Fruit fly (Drosophila melanogaster) whole organism, adult: Measurements from ENCODE around the gene CtsL4.

Experiments used
- CG11617 ChIP-seq: fragments of 200-800 bp; sonication (Bioruptor generic); optimal IDR thresholded peaks from 2 replicates; lab custom pipeline; 2017; ENCODE audit warnings: mild to moderate bottlenecking, missing biosample characterization, missing genetic modification reagents, missing genetic modification characterization
- CG12768 ChIP-seq: fragments of 200-800 bp; sonication (Bioruptor generic); optimal IDR thresholded peaks from 2 replicates; lab custom pipeline; 2017; ENCODE audit warnings: missing biosample characterization, missing genetic modification characterization, mild to moderate bottlenecking, moderate library complexity, missing genetic modification reagents
- CG14711 ChIP-seq: fragments of 200-800 bp; sonication (Bioruptor generic); optimal IDR thresholded peaks from 2 replicates; lab custom pipeline; 2018; ENCODE audit warnings: missing biosample characterization, mild to moderate bottlenecking, missing genetic modification characterization, moderate library complexity
- CG1620 ChIP-seq: fragments of 200-800 bp; sonication (Bioruptor generic); optimal IDR thresholded peaks from 2 replicates; lab custom pipeline; 2016; ENCODE audit warnings: missing biosample characterization, missing genetic modification characterization
- CG33017 ChIP-seq: fragments of 200-800 bp; sonication (Bioruptor generic); optimal IDR thresholded peaks from 2 replicates; lab custom pipeline; 2018; ENCODE audit warnings: missing biosample characterization, mild to moderate bottlenecking, missing genetic modification characterization, moderate library complexity
- CG5204 ChIP-seq: fragments of 200-800 bp; sonication (Bioruptor generic); optimal IDR thresholded peaks from 2 replicates; lab custom pipeline; 2016; ENCODE audit warnings: missing biosample characterization, missing genetic modification characterization
- CG7045 ChIP-seq: fragments of 200-800 bp; sonication (Bioruptor generic); optimal IDR thresholded peaks from 2 replicates; lab custom pipeline; 2017; ENCODE audit warnings: missing biosample characterization, mild to moderate bottlenecking, missing genetic modification characterization
- CG7101 ChIP-seq: fragments of 200-800 bp; sonication (Bioruptor generic); optimal IDR thresholded peaks from 2 replicates; lab custom pipeline; 2018; ENCODE audit warnings: missing biosample characterization, mild to moderate bottlenecking, missing genetic modification characterization, moderate library complexity
- Clk ChIP-seq: fragments of 200-800 bp; sonication (Bioruptor generic); optimal IDR thresholded peaks from 2 replicates; lab custom pipeline; 2017; ENCODE audit warnings: missing biosample characterization, missing genetic modification characterization
- Crg-1 ChIP-seq: fragments of 200-800 bp; sonication (Bioruptor generic); optimal IDR thresholded peaks from 2 replicates; lab custom pipeline; 2016; ENCODE audit warnings: missing biosample characterization, missing genetic modification characterization
- Hr96 ChIP-seq: fragments of 200-800 bp; sonication (Bioruptor generic); optimal IDR thresholded peaks from 2 replicates; lab custom pipeline; 2016; ENCODE audit warnings: missing biosample characterization, missing genetic modification characterization
- Mnt ChIP-seq: fragments of 200-800 bp; sonication (Bioruptor generic); optimal IDR thresholded peaks from 2 replicates; lab custom pipeline; 2016; ENCODE audit warnings: missing biosample characterization, mild to moderate bottlenecking, missing genetic modification characterization
- bab1 ChIP-seq: fragments of 200-800 bp; sonication (Bioruptor generic); optimal IDR thresholded peaks from 3 replicates; lab custom pipeline; 2019; ENCODE audit warnings: missing biosample characterization, mild to moderate bottlenecking, missing genetic modification characterization, moderate library complexity
- cic ChIP-seq: fragments of 200-800 bp; sonication (Bioruptor generic); optimal IDR thresholded peaks from 2 replicates; lab custom pipeline; 2017; ENCODE audit warnings: missing biosample characterization, mild to moderate bottlenecking, missing genetic modification characterization, moderate library complexity
- cnc ChIP-seq, 2 experiments: fragments of >200 bp; optimal IDR thresholded peaks; 2 replicates each; lab custom pipeline; 2017
- kay ChIP-seq: fragments of 200-800 bp; sonication (Bioruptor generic); peaks from one replicate; lab custom pipeline; 2016; ENCODE audit warnings: missing biosample characterization, missing genetic modification characterization, borderline replicate concordance
- ovo ChIP-seq: fragments of 200-800 bp; sonication (Bioruptor generic); optimal IDR thresholded peaks from 2 replicates; lab custom pipeline; 2016; ENCODE audit warnings: missing biosample characterization, missing genetic modification characterization
- pad ChIP-seq: fragments of 200-800 bp; sonication (Bioruptor generic); optimal IDR thresholded peaks from 3 replicates; lab custom pipeline; 2017; ENCODE audit warnings: missing biosample characterization, missing genetic modification characterization, mild to moderate bottlenecking, moderate library complexity, missing genetic modification reagents
- tj ChIP-seq: fragments of 200-800 bp; sonication (Bioruptor generic); optimal IDR thresholded peaks from 3 replicates; lab custom pipeline; 2017; ENCODE audit warnings: missing biosample characterization, mild to moderate bottlenecking, missing genetic modification characterization, moderate library complexity
- toe ChIP-seq: fragments of 200-800 bp; sonication (Bioruptor generic); optimal IDR thresholded peaks from 2 replicates; lab custom pipeline; 2016; ENCODE audit warnings: missing biosample characterization, missing genetic modification characterization

The CtsL4 gene

DNA sequence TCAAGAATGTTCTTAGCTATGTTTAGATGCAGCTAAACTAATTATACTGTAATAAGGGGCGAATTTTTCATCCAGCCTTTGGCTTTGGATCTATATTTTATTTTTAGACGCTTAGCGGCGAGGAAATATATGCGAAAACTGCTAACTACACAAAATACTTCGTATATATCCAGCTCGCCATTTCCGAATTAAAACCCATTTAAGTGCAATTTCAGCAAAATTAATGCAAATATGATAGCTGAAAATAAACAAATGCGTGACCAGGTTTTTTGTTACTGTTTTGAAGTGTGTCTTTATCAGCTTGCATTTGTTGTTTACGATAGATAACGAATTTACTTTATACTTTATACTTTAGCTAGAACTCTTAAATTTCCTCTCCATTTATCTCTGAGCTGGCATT lies 38.6 kb upstream of the CtsL4 start:
- TF ChIP-seq toe = no peak
- TF ChIP-seq tj = peak; percentile 96

DNA sequence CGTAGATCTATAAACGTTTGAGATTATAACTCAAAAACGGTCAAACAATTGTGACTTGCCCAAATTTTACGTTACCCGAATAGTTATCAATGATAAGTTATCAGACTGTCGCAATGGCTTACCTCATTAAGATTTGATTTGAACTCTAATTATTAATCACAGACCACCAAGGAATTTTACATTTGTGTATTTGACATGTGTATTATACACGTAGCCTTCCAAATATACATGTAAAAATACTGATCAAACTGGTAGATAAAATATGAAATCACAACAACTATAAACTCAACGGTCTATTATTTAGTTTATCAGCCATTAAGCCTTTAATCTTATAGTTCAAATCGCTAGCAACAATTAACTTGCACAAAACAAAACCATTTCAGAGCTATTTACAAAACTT lies 37.1 kb upstream of the CtsL4 start:
- no peak for TF ChIP-seq CG14711 (tag; lab: Kevin White, UChicago)
- no peak for TF ChIP-seq CG7101
- TF ChIP-seq cnc (optimal IDR thresholded peaks at IDR 0.05; lab: Kevin White, UChicago) = no peak
- no peak for TF ChIP-seq tj
- no peak for TF ChIP-seq CG12768 (GFP tag; lab: Kevin White, UChicago)
- TF ChIP-seq pad (GFP tag; lab: Kevin White, UChicago) = no peak
- TF ChIP-seq Hr96 = no peak
- TF ChIP-seq bab1 (GFP tag; lab: Kevin White, UChicago) = no peak

dm6 chr2L:10387869-10388726 lies 31.7 kb upstream of the CtsL4 start, which contains the start of gene da:
da (plus strand) TSS chr2L:10388105.
- TF ChIP-seq Mnt (peak; percentile 69), CG11617 (GFP tag; lab: Kevin White, UChicago) (peak; percentile 74), Hr96 (no peak), cic (GFP tag; lab: Kevin White, UChicago) (peak; percentile 45), CG5204 (GFP tag; lab: Kevin White, UChicago) (no peak), ovo (GFP tag; lab: Kevin White, UChicago) (no peak), kay (GFP tag; lab: Kevin White, UChicago) (peak; percentile 99), pad (GFP tag; lab: Kevin White, UChicago) (peak; percentile 28), CG7101 (peak; percentile 62), Crg-1 (GFP tag; lab: Kevin White, UChicago) (peak; percentile 33), CG33017 (tag; lab: Kevin White, UChicago) (peak; percentile 49), toe (no peak), Clk (GFP tag; lab: Kevin White, UChicago) (no peak), tj (peak; percentile 30), CG12768 (GFP tag; lab: Kevin White, UChicago) (peak; percentile 52), CG14711 (tag; lab: Kevin White, UChicago) (peak; percentile 63), CG7045 (GFP tag; lab: Kevin White, UChicago) (peak; percentile 53), cnc (optimal IDR thresholded peaks at IDR 0.05; lab: Kevin White, UChicago) (no peak), CG1620 (GFP tag; lab: Kevin White, UChicago) (peak; percentile 70), bab1 (GFP tag; lab: Kevin White, UChicago) (peak; percentile 21)

DNA sequence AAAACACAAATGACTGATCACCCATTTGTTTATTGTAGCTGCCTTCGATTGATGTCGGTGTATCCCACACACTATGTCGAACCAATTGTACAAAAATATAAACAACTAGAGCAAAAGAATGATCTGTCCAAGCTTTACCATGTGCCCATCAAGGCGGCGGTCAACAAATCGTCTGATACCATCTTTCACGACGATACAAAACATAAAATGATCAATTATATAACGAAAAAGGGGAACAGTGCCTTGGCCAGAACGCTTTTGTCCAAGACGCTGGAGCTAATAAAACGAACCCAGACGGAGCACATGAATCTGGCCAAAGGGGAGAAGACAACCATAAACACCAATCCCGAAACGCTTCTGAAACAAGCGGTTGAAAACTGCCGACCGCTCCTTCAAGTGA lies 30.4 kb upstream of the CtsL4 start:
- TF ChIP-seq kay (GFP tag; lab: Kevin White, UChicago) (no peak), CG5204 (GFP tag; lab: Kevin White, UChicago) (no peak), cnc (optimal IDR thresholded peaks at IDR 0.05; lab: Kevin White, UChicago) (no peak), CG7101 (no peak), pad (GFP tag; lab: Kevin White, UChicago) (no peak), tj (no peak), Clk (GFP tag; lab: Kevin White, UChicago) (no peak), cic (GFP tag; lab: Kevin White, UChicago) (no peak), Crg-1 (GFP tag; lab: Kevin White, UChicago) (no peak), CG7045 (GFP tag; lab: Kevin White, UChicago) (no peak), CG14711 (tag; lab: Kevin White, UChicago) (no peak), toe (no peak)

dm6 chr2L:10386208-10386805 lies 29.9 kb upstream of the CtsL4 start, which contains the start of the genes Cdk1 and mRpS7:
Cdk1 (minus strand) TSS chr2L:10386262.
mRpS7 (plus strand) TSS chr2L:10386662.
- TF ChIP-seq bab1 (GFP tag; lab: Kevin White, UChicago) (peak; percentile 9), CG5204 (GFP tag; lab: Kevin White, UChicago) (no peak), CG1620 (GFP tag; lab: Kevin White, UChicago) (peak; percentile 40), CG11617 (GFP tag; lab: Kevin White, UChicago) (peak; percentile 74), CG7045 (GFP tag; lab: Kevin White, UChicago) (peak; percentile 74), cic (GFP tag; lab: Kevin White, UChicago) (no peak), toe (no peak), kay (GFP tag; lab: Kevin White, UChicago) (peak; percentile 82), CG12768 (GFP tag; lab: Kevin White, UChicago) (peak; percentile 62), Hr96 (no peak), CG7101 (peak; percentile 64), cnc (optimal IDR thresholded peaks at IDR 0.05; lab: Kevin White, UChicago) (no peak), Mnt (peak; percentile 34), Clk (GFP tag; lab: Kevin White, UChicago) (peak; percentile 36), CG14711 (tag; lab: Kevin White, UChicago) (peak; percentile 59), Crg-1 (GFP tag; lab: Kevin White, UChicago) (peak; percentile 21), pad (GFP tag; lab: Kevin White, UChicago) (peak; percentile 37), tj (peak; percentile 40), CG33017 (tag; lab: Kevin White, UChicago) (peak; percentile 52), ovo (GFP tag; lab: Kevin White, UChicago) (no peak)
